Fruit fly (Drosophila melanogaster) whole organism, embryonic: ENCODE data around the gene Mco1.

Experiments
- B-H1 ChIP-seq: fragments of 200-800 bp; sonication (Bioruptor generic); IDR thresholded peaks from 3 replicates; pipeline ENCODE4 v1.3.6; 2022; ENCODE audit warnings: missing biosample characterization, missing genetic modification characterization
- Bteb2 ChIP-seq: fragments of 200-800 bp; sonication (Bioruptor generic); optimal IDR thresholded peaks from 2 replicates; lab custom pipeline; 2016; ENCODE audit warnings: missing biosample characterization, missing genetic modification characterization
- CG10959 ChIP-seq: fragments of 200-800 bp; sonication (Bioruptor generic); IDR thresholded peaks from 2 replicates; pipeline ENCODE4 v1.3.6; 2022; ENCODE audit warnings: missing biosample characterization, missing genetic modification characterization
- CG11695 ChIP-seq: fragments of 200-800 bp; sonication (Bioruptor generic); IDR thresholded peaks from 3 replicates; pipeline ENCODE4 v1.3.6; 2022; ENCODE audit warnings: missing biosample characterization, missing genetic modification characterization
- CG12299 ChIP-seq: fragments of 200-800 bp; sonication (Bioruptor generic); optimal IDR thresholded peaks from 2 replicates; lab custom pipeline; 2018; ENCODE audit warnings: missing biosample characterization, mild to moderate bottlenecking, missing genetic modification characterization
- CG1233 ChIP-seq: fragments of 200-800 bp; sonication (Bioruptor generic); optimal IDR thresholded peaks from 4 replicates; lab custom pipeline; 2018; ENCODE audit warnings: missing biosample characterization, mild to moderate bottlenecking, missing genetic modification characterization
- CG13424 ChIP-seq: fragments of 200-800 bp; sonication (Bioruptor generic); optimal IDR thresholded peaks from 2 replicates; lab custom pipeline; 2019; ENCODE audit warnings: missing biosample characterization, mild to moderate bottlenecking, missing genetic modification characterization, moderate library complexity
- CG14014 ChIP-seq: fragments of 200-800 bp; sonication (Bioruptor generic); IDR thresholded peaks from 2 replicates; pipeline ENCODE4 v1.3.6; 2022; ENCODE audit warnings: missing biosample characterization, missing genetic modification characterization
- CG15601 ChIP-seq: fragments of 200-800 bp; sonication (Bioruptor generic); optimal IDR thresholded peaks from 3 replicates; lab custom pipeline; 2019; ENCODE audit warnings: missing biosample characterization, mild to moderate bottlenecking, missing genetic modification characterization, moderate library complexity
- CG1792 ChIP-seq: fragments of 200-800 bp; sonication (Bioruptor generic); optimal IDR thresholded peaks from 2 replicates; lab custom pipeline; 2016; ENCODE audit warnings: missing biosample characterization, missing genetic modification characterization
- CG18262 ChIP-seq: fragments of 200-800 bp; optimal IDR thresholded peaks from 3 replicates; lab custom pipeline; 2019; ENCODE audit warnings: missing biosample characterization, mild to moderate bottlenecking, missing genetic modification characterization, moderate library complexity
- CG2889 ChIP-seq: fragments of 200-800 bp; sonication (Bioruptor generic); IDR thresholded peaks from 3 replicates; pipeline ENCODE4 v1.3.6; 2022; ENCODE audit warnings: missing biosample characterization, missing genetic modification characterization
- CG32772 ChIP-seq: fragments of 200-800 bp; sonication (Bioruptor generic); IDR thresholded peaks from 2 replicates; pipeline ENCODE4 v1.3.6; 2022; ENCODE audit warnings: missing biosample characterization, missing genetic modification characterization
- CG3281 ChIP-seq: fragments of 200-800 bp; sonication (Bioruptor generic); optimal IDR thresholded peaks from 3 replicates; lab custom pipeline; 2017; ENCODE audit warnings: missing biosample characterization, mild to moderate bottlenecking, missing genetic modification characterization
- CG33213 ChIP-seq: fragments of 200-800 bp; sonication (Bioruptor generic); optimal IDR thresholded peaks from 3 replicates; lab custom pipeline; 2016; ENCODE audit warnings: missing biosample characterization, missing genetic modification characterization
- CG34422 ChIP-seq: fragments of 200-800 bp; sonication (Bioruptor generic); IDR thresholded peaks from 3 replicates; pipeline ENCODE4 v1.3.6; 2022; ENCODE audit warnings: missing biosample characterization, missing genetic modification characterization
- CG3995 ChIP-seq: fragments of 200-800 bp; sonication (Bioruptor generic); optimal IDR thresholded peaks from 3 replicates; lab custom pipeline; 2016; ENCODE audit warnings: missing biosample characterization, missing genetic modification characterization
- CG43689 ChIP-seq: fragments of 200-800 bp; sonication (Bioruptor generic); IDR thresholded peaks from 2 replicates; pipeline ENCODE4 v1.3.6; 2022; ENCODE audit warnings: missing biosample characterization, missing genetic modification characterization
- CG4707 ChIP-seq: fragments of 200-800 bp; sonication (Bioruptor generic); optimal IDR thresholded peaks from 2 replicates; lab custom pipeline; 2018; ENCODE audit warnings: missing biosample characterization, mild to moderate bottlenecking, missing genetic modification characterization, moderate library complexity
- CG6813 ChIP-seq: fragments of 200-800 bp; sonication (Bioruptor generic); optimal IDR thresholded peaks from 2 replicates; lab custom pipeline; 2017; ENCODE audit warnings: missing biosample characterization, missing genetic modification characterization, mild to moderate bottlenecking, moderate library complexity, missing genetic modification reagents
- CG6854 ChIP-seq: fragments of 200-800 bp; sonication (Bioruptor generic); optimal IDR thresholded peaks from 3 replicates; lab custom pipeline; 2017; ENCODE audit warnings: missing biosample characterization, mild to moderate bottlenecking, missing genetic modification characterization
- CG7745 ChIP-seq: fragments of 200-800 bp; sonication (Bioruptor generic); optimal IDR thresholded peaks from 2 replicates; lab custom pipeline; 2018; ENCODE audit warnings: missing biosample characterization, mild to moderate bottlenecking, missing genetic modification characterization, moderate library complexity
- CG8281 ChIP-seq: fragments of 200-800 bp; sonication (Bioruptor generic); optimal IDR thresholded peaks from 2 replicates; lab custom pipeline; 2018; ENCODE audit warnings: missing biosample characterization, mild to moderate bottlenecking, missing genetic modification characterization, moderate library complexity
- CG9215 ChIP-seq: fragments of 200-800 bp; sonication (Bioruptor generic); IDR thresholded peaks from 2 replicates; pipeline ENCODE4 v1.3.6; 2022; ENCODE audit warnings: missing biosample characterization, missing genetic modification characterization
- CTCF ChIP-seq: fragments of 200-800 bp; sonication (Bioruptor generic); optimal IDR thresholded peaks from 2 replicates; lab custom pipeline; 2017; ENCODE audit warnings: missing biosample characterization, mild to moderate bottlenecking, missing genetic modification characterization, moderate library complexity
- Dad ChIP-seq: fragments of 200-800 bp; sonication (Bioruptor generic); optimal IDR thresholded peaks from 3 replicates; lab custom pipeline; 2016; ENCODE audit warnings: missing biosample characterization, missing genetic modification characterization
- Doc2 ChIP-seq: fragments of 200-800 bp; sonication (Bioruptor generic); IDR thresholded peaks from 2 replicates; pipeline ENCODE4 v1.3.6; 2022; ENCODE audit warnings: missing biosample characterization, missing genetic modification characterization
- Fer2 ChIP-seq: fragments of 200-800 bp; sonication (Bioruptor generic); optimal IDR thresholded peaks from 2 replicates; lab custom pipeline; 2018; ENCODE audit warnings: missing biosample characterization, mild to moderate bottlenecking, missing genetic modification characterization, moderate library complexity
- HLH54F ChIP-seq: fragments of 200-800 bp; sonication (Bioruptor generic); optimal IDR thresholded peaks from 3 replicates; lab custom pipeline; 2016; ENCODE audit warnings: missing biosample characterization, missing genetic modification characterization
- MBD-R2 ChIP-seq: fragments of 200-800 bp; sonication (Bioruptor generic); IDR thresholded peaks from 2 replicates; pipeline ENCODE4 v1.3.6; 2022; ENCODE audit warnings: missing biosample characterization, missing genetic modification characterization
- Nf-YA ChIP-seq: fragments of 200-800 bp; sonication (Bioruptor generic); IDR thresholded peaks from 2 replicates; pipeline ENCODE4 v1.3.6; 2022; ENCODE audit warnings: missing biosample characterization, missing genetic modification characterization
- Pdp1 ChIP-seq, 2 experiments: fragments of 200-800 bp; sonication (Bioruptor generic); optimal IDR thresholded peaks; 3 replicates each; lab custom pipeline; 2016; ENCODE audit warnings: missing biosample characterization in 2 of 2, missing genetic modification characterization in 2 of 2, mild to moderate bottlenecking in 1 of 2, moderate library complexity in 1 of 2
- Trl ChIP-seq, 3 experiments: fragments of >200 bp in 2 of 3; fragments of 200-800 bp in 1 of 3; sonication (Bioruptor generic) in 1 of 3; optimal IDR thresholded peaks; 2 replicates in 1 of 3; 3 replicates in 2 of 3; lab custom pipeline; 2016 to 2017; ENCODE audit warnings: missing biosample characterization in 1 of 3, missing genetic modification characterization in 1 of 3
- bab2 ChIP-seq: fragments of 200-800 bp; sonication (Bioruptor generic); optimal IDR thresholded peaks from 2 replicates; lab custom pipeline; 2016; ENCODE audit warnings: missing biosample characterization, missing genetic modification characterization
- btn ChIP-seq: fragments of 200-800 bp; sonication (Bioruptor generic); optimal IDR thresholded peaks from 2 replicates; lab custom pipeline; 2016; ENCODE audit warnings: missing biosample characterization, missing genetic modification characterization
- chinmo ChIP-seq: fragments of 200-800 bp; sonication (Bioruptor generic); IDR thresholded peaks from 4 replicates; pipeline ENCODE4 v1.3.6; 2022; ENCODE audit warnings: missing biosample characterization, missing genetic modification characterization; ENCODE audit not compliant: partially characterized antibody
- corto ChIP-seq: fragments of 200-800 bp; sonication (Bioruptor generic); optimal IDR thresholded peaks from 2 replicates; lab custom pipeline; 2016; ENCODE audit warnings: missing biosample characterization, mild to moderate bottlenecking, missing genetic modification characterization, moderate library complexity
- exex ChIP-seq: fragments of 200-800 bp; sonication (Bioruptor generic); optimal IDR thresholded peaks from 4 replicates; lab custom pipeline; 2018; ENCODE audit warnings: missing biosample characterization, mild to moderate bottlenecking, missing genetic modification characterization, moderate library complexity
- her ChIP-seq: fragments of 200-800 bp; sonication (Bioruptor generic); optimal IDR thresholded peaks from 2 replicates; lab custom pipeline; 2016; ENCODE audit warnings: missing biosample characterization, missing genetic modification characterization
- ind ChIP-seq: fragments of 200-800 bp; sonication (Bioruptor generic); optimal IDR thresholded peaks from 3 replicates; lab custom pipeline; 2016; ENCODE audit warnings: missing biosample characterization, missing genetic modification characterization
- lmd ChIP-seq: fragments of 200-800 bp; sonication (Bioruptor generic); IDR thresholded peaks from 2 replicates; pipeline ENCODE4 v1.3.6; 2022; ENCODE audit warnings: missing biosample characterization, missing genetic modification characterization
- lov ChIP-seq, 2 experiments: fragments of 200-800 bp in 1 of 2; fragments of >200 bp in 1 of 2; sonication (Bioruptor generic) in 1 of 2; IDR thresholded peaks in 1 of 2; optimal IDR thresholded peaks in 1 of 2; 2 replicates in 1 of 2; 3 replicates in 1 of 2; pipeline versions ENCODE4 v1.3.6 to Lab custom; 2017 to 2022; ENCODE audit warnings: missing biosample characterization in 1 of 2, missing genetic modification characterization in 1 of 2
- maf-S ChIP-seq: fragments of 200-800 bp; sonication (Bioruptor generic); optimal IDR thresholded peaks from 2 replicates; lab custom pipeline; 2016; ENCODE audit warnings: missing biosample characterization, missing genetic modification characterization
- mam ChIP-seq: fragments of 200-800 bp; sonication (Bioruptor generic); optimal IDR thresholded peaks from 3 replicates; lab custom pipeline; 2016; ENCODE audit warnings: missing biosample characterization, missing genetic modification characterization
- repo ChIP-seq: fragments of 200-800 bp; sonication (Bioruptor generic); optimal IDR thresholded peaks from 2 replicates; lab custom pipeline; 2016; ENCODE audit warnings: missing biosample characterization, missing genetic modification characterization
- sens ChIP-seq: fragments of 200-800 bp; sonication (Bioruptor generic); peaks from one replicate; lab custom pipeline; 2016; ENCODE audit warnings: missing biosample characterization, missing genetic modification characterization
- sens-2 ChIP-seq: fragments of 200-800 bp; sonication (Bioruptor generic); IDR thresholded peaks from 2 replicates; pipeline ENCODE4 v1.3.6; 2022; ENCODE audit warnings: missing biosample characterization, missing genetic modification characterization
- tio ChIP-seq: fragments of 200-800 bp; sonication (Bioruptor generic); optimal IDR thresholded peaks from 2 replicates; lab custom pipeline; 2017; ENCODE audit warnings: missing biosample characterization, missing genetic modification characterization, inconsistent platforms
- unc-4 ChIP-seq: fragments of 200-800 bp; sonication (Bioruptor generic); IDR thresholded peaks from 2 replicates; pipeline ENCODE4 v1.3.6; 2022; ENCODE audit warnings: missing biosample characterization, missing genetic modification characterization; ENCODE audit not compliant: partially characterized antibody
- zf30C ChIP-seq: fragments of 200-800 bp; sonication (Bioruptor generic); optimal IDR thresholded peaks from 3 replicates; lab custom pipeline; 2018; ENCODE audit warnings: missing biosample characterization, mild to moderate bottlenecking, missing genetic modification characterization

Gene Mco1

dm6 chr2L:9430992-9431602 is 14.7 kb downstream of the Mco1 start, which contains the start of the genes FucTB and scat (continued):
- TF ChIP-seq Trl (optimal IDR thresholded peaks at IDR 0.05; lab: Kevin White, UChicago), result no peak
- peak; percentile 60 for TF ChIP-seq Trl (GFP tag; optimal IDR thresholded peaks at IDR 0.05; lab: Kevin White, UChicago)
- TF ChIP-seq HLH54F (GFP tag; lab: Kevin White, UChicago), result peak; percentile 77
- peak; percentile 91 for TF ChIP-seq CG15601 (tag; lab: Kevin White, UChicago)
- TF ChIP-seq repo, result no peak
- TF ChIP-seq tio (GFP tag; lab: Kevin White, UChicago), result peak; percentile 91
- peak; percentile 92 for TF ChIP-seq lmd (GFP tag; lab: Robert Waterston, UW)
- peak; percentile 34 for TF ChIP-seq CG3995 (GFP tag; lab: Kevin White, UChicago)
- peak; percentile 86 for TF ChIP-seq CG11695 (GFP tag; lab: Robert Waterston, UW)
- peak; percentile 62 for TF ChIP-seq Dad (GFP tag; lab: Kevin White, UChicago)
- peak; percentile 97 for TF ChIP-seq CG13424 (tag; lab: Kevin White, UChicago)
- TF ChIP-seq CG3281, result peak; percentile 88
- TF ChIP-seq exex, result peak; percentile 63
- no peak for TF ChIP-seq sens-2 (GFP tag; lab: Robert Waterston, UW)
- TF ChIP-seq CG6854 (GFP tag; lab: Kevin White, UChicago), result peak; percentile 53
- TF ChIP-seq maf-S (GFP tag; lab: Kevin White, UChicago), result peak; percentile 43
- TF ChIP-seq ind (GFP tag; lab: Kevin White, UChicago), result peak; percentile 95
- peak; percentile 62 for TF ChIP-seq mam (GFP tag; lab: Kevin White, UChicago)
- TF ChIP-seq corto (GFP tag; lab: Kevin White, UChicago), result peak; percentile 39
- TF ChIP-seq CG33213 (GFP tag; lab: Kevin White, UChicago), result peak; percentile 48
- peak; percentile 66 to 69 for TF ChIP-seq Pdp1 (GFP tag; optimal IDR thresholded peaks at IDR 0.05; lab: Kevin White, UChicago)
- TF ChIP-seq chinmo (GFP tag; lab: Robert Waterston, UW), result no peak
- peak; percentile 33 for TF ChIP-seq CTCF (GFP tag; lab: Kevin White, UChicago)
- peak; percentile 71 for TF ChIP-seq CG12299 (tag; lab: Kevin White, UChicago)
- no peak for TF ChIP-seq CG4707 (GFP tag; lab: Kevin White, UChicago)
- TF ChIP-seq Nf-YA, result peak; percentile 69; the same call in 1 of the 2 replicates
- TF ChIP-seq CG43689 (GFP tag; lab: Robert Waterston, UW), result peak; percentile 75; the same call in 1 of the 2 replicates
- TF ChIP-seq CG2889, result peak; percentile 87
- peak; percentile 94 for TF ChIP-seq CG18262
- peak; percentile 84 for TF ChIP-seq CG1233 (GFP tag; lab: Kevin White, UChicago)
- peak; percentile 94 for TF ChIP-seq CG32772 (GFP tag; lab: Robert Waterston, UW)
- TF ChIP-seq Fer2 (tag; lab: Kevin White, UChicago), result peak; percentile 91
- TF ChIP-seq CG34422, result peak; percentile 93; the same call in 2 of the 3 replicates
- no peak for TF ChIP-seq CG7745
- peak; percentile 73 for TF ChIP-seq CG8281 (tag; lab: Kevin White, UChicago)
- no peak for TF ChIP-seq her (GFP tag; lab: Kevin White, UChicago)
- peak; percentile 81; the same call in 2 of the 3 replicates for TF ChIP-seq B-H1 (GFP tag; lab: Robert Waterston, UW)
- TF ChIP-seq CG1792 (GFP tag; lab: Kevin White, UChicago), result peak; percentile 79
- TF ChIP-seq zf30C (GFP tag; lab: Kevin White, UChicago), result no peak
- TF ChIP-seq CG10959 (GFP tag; lab: Robert Waterston, UW), result peak; percentile 83
- TF ChIP-seq bab2, result peak; percentile 75
- TF ChIP-seq CG9215 (GFP tag; lab: Robert Waterston, UW), result peak; percentile 91
- peak; percentile 79 for TF ChIP-seq MBD-R2 (GFP tag; lab: Robert Waterston, UW)
- TF ChIP-seq btn (GFP tag; lab: Kevin White, UChicago), result no peak
- TF ChIP-seq Bteb2 (GFP tag; lab: Kevin White, UChicago), result peak; percentile 31
- TF ChIP-seq CG6813, result peak; percentile 62
- TF ChIP-seq unc-4 (GFP tag; lab: Robert Waterston, UW), result no peak; the same call in 1 of the 2 replicates
- TF ChIP-seq lov (optimal IDR thresholded peaks at IDR 0.05; lab: Kevin White, UChicago), result no peak
- peak; percentile 65; the same call in 1 of the 3 replicates for TF ChIP-seq lov (GFP tag; IDR thresholded peaks at IDR 0.05; lab: Robert Waterston, UW)
- TF ChIP-seq Doc2, result peak; percentile 63
- peak; percentile 70 for TF ChIP-seq sens (GFP tag; lab: Kevin White, UChicago)
- TF ChIP-seq CG14014 (GFP tag; lab: Robert Waterston, UW), result peak; percentile 84
